Fruit fly (Drosophila melanogaster) whole organism, embryonic: ENCODE data around the gene SKIP.

Experiments used
- Antp ChIP-seq: fragments of 200-800 bp; sonication (Bioruptor generic); optimal IDR thresholded peaks from 3 replicates; lab custom pipeline; 2016; ENCODE audit warnings: missing biosample characterization, missing genetic modification characterization
- B-H2 ChIP-seq: fragments of 200-800 bp; sonication (Bioruptor generic); optimal IDR thresholded peaks from 2 replicates; lab custom pipeline; 2018; ENCODE audit warnings: missing biosample characterization, mild to moderate bottlenecking, missing genetic modification characterization
- BEAF-32 ChIP-seq: fragments of 200-800 bp; sonication (Bioruptor generic); optimal IDR thresholded peaks from 3 replicates; lab custom pipeline; 2017; ENCODE audit warnings: missing biosample characterization, missing genetic modification characterization, mild to moderate bottlenecking, moderate library complexity, missing genetic modification reagents
- CG11093 ChIP-seq: fragments of 200-800 bp; sonication (Bioruptor generic); IDR thresholded peaks from 3 replicates; pipeline ENCODE4 v1.3.6; 2022; ENCODE audit warnings: missing biosample characterization, missing genetic modification characterization
- CG12299 ChIP-seq: fragments of 200-800 bp; sonication (Bioruptor generic); optimal IDR thresholded peaks from 2 replicates; lab custom pipeline; 2018; ENCODE audit warnings: missing biosample characterization, mild to moderate bottlenecking, missing genetic modification characterization
- CG12391 ChIP-seq: fragments of 200-800 bp; sonication (Bioruptor generic); optimal IDR thresholded peaks from 3 replicates; lab custom pipeline; 2018; ENCODE audit warnings: missing biosample characterization, mild to moderate bottlenecking, missing genetic modification characterization, moderate library complexity
- CG12744 ChIP-seq: fragments of 200-800 bp; sonication (Bioruptor generic); optimal IDR thresholded peaks from 2 replicates; lab custom pipeline; 2016; ENCODE audit warnings: missing biosample characterization, missing genetic modification characterization
- CG15696 ChIP-seq: fragments of 200-800 bp; sonication (Bioruptor generic); optimal IDR thresholded peaks from 2 replicates; lab custom pipeline; 2019; ENCODE audit warnings: missing biosample characterization, mild to moderate bottlenecking, missing genetic modification characterization, moderate library complexity
- CG16815 ChIP-seq: fragments of 200-800 bp; sonication (Bioruptor generic); optimal IDR thresholded peaks from 3 replicates; lab custom pipeline; 2017; ENCODE audit warnings: missing biosample characterization, mild to moderate bottlenecking, missing genetic modification characterization
- CG17186 ChIP-seq: fragments of 200-800 bp; sonication (Bioruptor generic); optimal IDR thresholded peaks from 3 replicates; lab custom pipeline; 2017; ENCODE audit warnings: missing biosample characterization, missing genetic modification reagents, missing genetic modification characterization
- CG17328 ChIP-seq: fragments of 200-800 bp; sonication (Bioruptor generic); IDR thresholded peaks from 2 replicates; pipeline ENCODE4 v1.3.6; 2022; ENCODE audit warnings: missing biosample characterization, missing genetic modification characterization
- CG17359 ChIP-seq: fragments of 200-800 bp; sonication (Bioruptor generic); optimal IDR thresholded peaks from 3 replicates; lab custom pipeline; 2018; ENCODE audit warnings: missing biosample characterization, mild to moderate bottlenecking, missing genetic modification characterization, moderate library complexity
- CG18011 ChIP-seq: fragments of 200-800 bp; sonication (Bioruptor generic); optimal IDR thresholded peaks from 2 replicates; lab custom pipeline; 2017; ENCODE audit warnings: missing biosample characterization, missing genetic modification characterization, mild to moderate bottlenecking, moderate library complexity, missing genotype
- CG2120 ChIP-seq: fragments of 200-800 bp; sonication (Bioruptor generic); optimal IDR thresholded peaks from 3 replicates; lab custom pipeline; 2016; ENCODE audit warnings: missing biosample characterization, missing genetic modification characterization
- CG2199 ChIP-seq: fragments of 200-800 bp; sonication (Bioruptor generic); IDR thresholded peaks from 3 replicates; pipeline ENCODE4 v1.3.6; 2022; ENCODE audit warnings: missing biosample characterization, missing genetic modification characterization
- CG30431 ChIP-seq: fragments of 200-800 bp; sonication (Bioruptor generic); optimal IDR thresholded peaks from 2 replicates; lab custom pipeline; 2017; ENCODE audit warnings: missing biosample characterization, missing genetic modification characterization
- CG31441 ChIP-seq: fragments of 200-800 bp; sonication (Bioruptor generic); IDR thresholded peaks from 2 replicates; pipeline ENCODE4 v1.3.6; 2022; ENCODE audit warnings: missing biosample characterization, missing genetic modification characterization
- CG3847 ChIP-seq: fragments of 200-800 bp; sonication (Bioruptor generic); IDR thresholded peaks from 2 replicates; pipeline ENCODE4 v1.3.6; 2022; ENCODE audit warnings: missing biosample characterization, missing genetic modification characterization
- CG5245 ChIP-seq: fragments of 200-800 bp; sonication (Bioruptor generic); optimal IDR thresholded peaks from 3 replicates; lab custom pipeline; 2016; ENCODE audit warnings: missing biosample characterization, missing genetic modification characterization
- CG6854 ChIP-seq: fragments of 200-800 bp; sonication (Bioruptor generic); optimal IDR thresholded peaks from 3 replicates; lab custom pipeline; 2017; ENCODE audit warnings: missing biosample characterization, mild to moderate bottlenecking, missing genetic modification characterization
- D19B ChIP-seq: fragments of 200-800 bp; sonication (Bioruptor generic); optimal IDR thresholded peaks from 2 replicates; lab custom pipeline; 2017; ENCODE audit warnings: missing biosample characterization, mild to moderate bottlenecking, missing genetic modification characterization
- Elba2 ChIP-seq: fragments of 200-800 bp; sonication (Bioruptor generic); optimal IDR thresholded peaks from 3 replicates; lab custom pipeline; 2016; ENCODE audit warnings: missing biosample characterization, missing genetic modification characterization
- Ets65A ChIP-seq: fragments of 200-800 bp; sonication (Bioruptor generic); peaks from one replicate; lab custom pipeline; 2016; ENCODE audit warnings: missing biosample characterization, missing genetic modification characterization
- Fer2 ChIP-seq: fragments of 200-800 bp; sonication (Bioruptor generic); optimal IDR thresholded peaks from 2 replicates; lab custom pipeline; 2018; ENCODE audit warnings: missing biosample characterization, mild to moderate bottlenecking, missing genetic modification characterization, moderate library complexity
- Hr3 ChIP-seq: fragments of 200-800 bp; sonication (Bioruptor generic); optimal IDR thresholded peaks from 3 replicates; lab custom pipeline; 2016; ENCODE audit warnings: missing biosample characterization, missing genetic modification characterization
- Max ChIP-seq: fragments of 200-800 bp; sonication (Bioruptor generic); optimal IDR thresholded peaks from 2 replicates; lab custom pipeline; 2016; ENCODE audit warnings: missing biosample characterization, mild to moderate bottlenecking, missing genetic modification characterization
- Xrp1 ChIP-seq: fragments of 200-800 bp; sonication (Bioruptor generic); IDR thresholded peaks from 2 replicates; pipeline ENCODE4 v1.3.6; 2022; ENCODE audit warnings: missing biosample characterization, missing genetic modification characterization
- ac ChIP-seq: fragments of 200-800 bp; sonication (Bioruptor generic); optimal IDR thresholded peaks from 3 replicates; lab custom pipeline; 2017; ENCODE audit warnings: missing biosample characterization, mild to moderate bottlenecking, missing genetic modification characterization
- bbx ChIP-seq: fragments of 200-800 bp; sonication (Bioruptor generic); IDR thresholded peaks from 2 replicates; pipeline ENCODE4 v1.3.6; 2022; ENCODE audit warnings: missing biosample characterization, missing genetic modification characterization; ENCODE audit not compliant: partially characterized antibody
- crc ChIP-seq: fragments of 200-800 bp; sonication (Bioruptor generic); optimal IDR thresholded peaks from 2 replicates; lab custom pipeline; 2016; ENCODE audit warnings: missing biosample characterization, missing genetic modification characterization
- eyg ChIP-seq: fragments of 200-800 bp; sonication (Bioruptor generic); optimal IDR thresholded peaks from 3 replicates; lab custom pipeline; 2016; ENCODE audit warnings: missing biosample characterization, missing genetic modification characterization
- grn ChIP-seq: fragments of 200-800 bp; sonication (Bioruptor generic); optimal IDR thresholded peaks from 3 replicates; lab custom pipeline; 2017; ENCODE audit warnings: missing biosample characterization, missing genetic modification characterization
- gro ChIP-seq: fragments of 200-800 bp; sonication (Bioruptor generic); optimal IDR thresholded peaks from 2 replicates; lab custom pipeline; 2016; ENCODE audit warnings: missing biosample characterization, missing genetic modification characterization
- h ChIP-seq: fragments of >200 bp; optimal IDR thresholded peaks from 2 replicates; lab custom pipeline; 2017
- kay ChIP-seq: fragments of 200-800 bp; sonication (Bioruptor generic); optimal IDR thresholded peaks from 2 replicates; lab custom pipeline; 2016; ENCODE audit warnings: missing biosample characterization, missing genetic modification characterization
- lab ChIP-seq: fragments of 200-800 bp; sonication (Bioruptor generic); optimal IDR thresholded peaks from 3 replicates; lab custom pipeline; 2017; ENCODE audit warnings: missing biosample characterization, missing genetic modification characterization, mild to moderate bottlenecking, moderate library complexity, missing genetic modification reagents
- lbe ChIP-seq: fragments of 200-800 bp; sonication (Bioruptor generic); optimal IDR thresholded peaks from 2 replicates; lab custom pipeline; 2016; ENCODE audit warnings: missing biosample characterization, mild to moderate bottlenecking, missing genetic modification characterization
- maf-S ChIP-seq: fragments of 200-800 bp; sonication (Bioruptor generic); optimal IDR thresholded peaks from 2 replicates; lab custom pipeline; 2016; ENCODE audit warnings: missing biosample characterization, missing genetic modification characterization
- mirr ChIP-seq: fragments of 200-800 bp; sonication (Bioruptor generic); optimal IDR thresholded peaks from 3 replicates; lab custom pipeline; 2018; ENCODE audit warnings: missing biosample characterization, mild to moderate bottlenecking, missing genetic modification characterization
- nmo ChIP-seq: fragments of 200-800 bp; sonication (Bioruptor generic); optimal IDR thresholded peaks from 2 replicates; lab custom pipeline; 2018; ENCODE audit warnings: missing biosample characterization, mild to moderate bottlenecking, missing genetic modification characterization, moderate library complexity
- otp ChIP-seq: fragments of 200-800 bp; sonication (Bioruptor generic); IDR thresholded peaks from 3 replicates; pipeline ENCODE4, ENCODE4 v1.3.6; 2022; ENCODE audit warnings: missing biosample characterization, missing genetic modification characterization
- peb ChIP-seq: fragments of 200-800 bp; sonication (Bioruptor generic); IDR thresholded peaks from 2 replicates; pipeline ENCODE4 v1.3.6; 2022; ENCODE audit warnings: missing biosample characterization, missing genetic modification characterization
- pho ChIP-seq: fragments of 200-800 bp; sonication (Bioruptor generic); optimal IDR thresholded peaks from 2 replicates; lab custom pipeline; 2016; ENCODE audit warnings: missing biosample characterization, missing genetic modification characterization
- pita ChIP-seq: fragments of 200-800 bp; sonication (Bioruptor generic); optimal IDR thresholded peaks from 2 replicates; lab custom pipeline; 2017; ENCODE audit warnings: missing biosample characterization, mild to moderate bottlenecking, missing genetic modification characterization
- repo ChIP-seq: fragments of 200-800 bp; sonication (Bioruptor generic); optimal IDR thresholded peaks from 2 replicates; lab custom pipeline; 2016; ENCODE audit warnings: missing biosample characterization, missing genetic modification characterization
- rib ChIP-seq: fragments of 200-800 bp; sonication (Bioruptor generic); IDR thresholded peaks from 2 replicates; pipeline ENCODE4 v1.3.6; 2022; ENCODE audit warnings: missing biosample characterization, missing genetic modification characterization
- sisA ChIP-seq: fragments of 200-800 bp; sonication (Bioruptor generic); IDR thresholded peaks from 2 replicates; pipeline ENCODE4 v1.3.6; 2022; ENCODE audit warnings: missing biosample characterization, missing genetic modification characterization
- stc ChIP-seq: fragments of 200-800 bp; sonication (Bioruptor generic); IDR thresholded peaks from 2 replicates; pipeline ENCODE4 v1.3.6; 2022; ENCODE audit warnings: missing biosample characterization, missing genetic modification characterization
- tx ChIP-seq: fragments of 200-800 bp; sonication (Bioruptor generic); optimal IDR thresholded peaks from 2 replicates; lab custom pipeline; 2016; ENCODE audit warnings: missing biosample characterization, missing genetic modification characterization
- vnd ChIP-seq: fragments of 200-800 bp; sonication (Bioruptor generic); IDR thresholded peaks from 3 replicates; pipeline ENCODE4 v1.3.6; 2022; ENCODE audit warnings: missing biosample characterization, missing genetic modification characterization; ENCODE audit not compliant: partially characterized antibody
- wek ChIP-seq: fragments of 200-800 bp; sonication (Bioruptor generic); optimal IDR thresholded peaks from 3 replicates; lab custom pipeline; 2018; ENCODE audit warnings: missing biosample characterization, mild to moderate bottlenecking, missing genetic modification characterization, moderate library complexity

SKIP gene

dm6 chr3R:22133337-22134014, at the start of gene SKIP (continued):
- TF ChIP-seq pho (GFP tag; lab: Kevin White, UChicago) = peak; percentile 27
- TF ChIP-seq eyg (GFP tag; lab: Kevin White, UChicago) = peak; percentile 8
- TF ChIP-seq CG18011 (GFP tag; lab: Kevin White, UChicago) = no peak
- TF ChIP-seq ac = no peak
- peak; percentile 19; the same call in 1 of the 2 replicates for TF ChIP-seq CG31441 (GFP tag; lab: Robert Waterston, UW)
- TF ChIP-seq CG5245 = peak; percentile 52
- TF ChIP-seq bbx = peak; percentile 69
- TF ChIP-seq CG2199 (GFP tag; lab: Robert Waterston, UW) = peak; percentile 74; the same call in 2 of the 3 replicates
- no peak for TF ChIP-seq pita (GFP tag; lab: Kevin White, UChicago)
- no peak for TF ChIP-seq CG11093 (GFP tag; lab: Robert Waterston, UW)
- no peak for TF ChIP-seq grn (GFP tag; lab: Kevin White, UChicago)
- peak; percentile 16 for TF ChIP-seq maf-S (GFP tag; lab: Kevin White, UChicago)
- no peak for TF ChIP-seq Hr3 (GFP tag; lab: Kevin White, UChicago)
- TF ChIP-seq Xrp1 (GFP tag; lab: Robert Waterston, UW) = 0 out of 2 replicates have a peak, but pooled peaks have one; percentile 33
- peak; percentile 9 for TF ChIP-seq CG12391
- TF ChIP-seq h (lab: Kevin White, UChicago) = no peak
- peak; percentile 25 for TF ChIP-seq mirr (GFP tag; lab: Kevin White, UChicago)
- no peak for TF ChIP-seq lbe
- TF ChIP-seq Antp = peak; percentile 25
- no peak for TF ChIP-seq CG12744 (GFP tag; lab: Kevin White, UChicago)
- no peak for TF ChIP-seq Fer2
- TF ChIP-seq CG17359 (tag; lab: Kevin White, UChicago) = peak; percentile 30
- TF ChIP-seq CG15696 (tag; lab: Kevin White, UChicago) = no peak
- TF ChIP-seq CG17328 (GFP tag; lab: Robert Waterston, UW) = peak; percentile 49
- peak; percentile 59 for TF ChIP-seq lab
- peak; percentile 36 for TF ChIP-seq nmo (GFP tag; lab: Kevin White, UChicago)
- TF ChIP-seq stc = peak; percentile 18; the same call in 1 of the 2 replicates
- TF ChIP-seq CG2120 (GFP tag; lab: Kevin White, UChicago) = no peak
- no peak for TF ChIP-seq tx (GFP tag; lab: Kevin White, UChicago)
- peak; percentile 65 for TF ChIP-seq gro (GFP tag; lab: Kevin White, UChicago)
- TF ChIP-seq wek (GFP tag; lab: Kevin White, UChicago) = no peak
- TF ChIP-seq B-H2 (GFP tag; lab: Kevin White, UChicago) = peak; percentile 13
- TF ChIP-seq BEAF-32 = peak; percentile 9
- TF ChIP-seq otp (GFP tag; lab: Robert Waterston, UW) = peak; percentile 67; the same call in 2 of the 3 replicates
- TF ChIP-seq vnd (GFP tag; lab: Robert Waterston, UW) = no peak
- TF ChIP-seq CG16815 (GFP tag; lab: Kevin White, UChicago) = no peak
- TF ChIP-seq CG17186 (GFP tag; lab: Kevin White, UChicago) = peak; percentile 36
- TF ChIP-seq CG3847 = no peak
- TF ChIP-seq CG30431 (GFP tag; lab: Kevin White, UChicago) = no peak
- no peak for TF ChIP-seq crc
- TF ChIP-seq repo = peak; percentile 11
- TF ChIP-seq D19B = no peak
- TF ChIP-seq sisA = no peak
- 0 out of 2 replicates have a peak, but pooled peaks have one; percentile 51 for TF ChIP-seq rib (GFP tag; lab: Robert Waterston, UW)
- TF ChIP-seq Ets65A (GFP tag; lab: Kevin White, UChicago) = peak; percentile 35
- peak; percentile 57 for TF ChIP-seq Max (GFP tag; lab: Kevin White, UChicago)
- TF ChIP-seq kay = no peak
- TF ChIP-seq CG12299 (tag; lab: Kevin White, UChicago) = no peak
- no peak for TF ChIP-seq peb (GFP tag; lab: Robert Waterston, UW)
- TF ChIP-seq CG6854 = no peak
- TF ChIP-seq Elba2 = no peak
